Worm (Caenorhabditis elegans) whole organism, L3 larva: ENCODE measurements around the gene ivd-1.

ENCODE experiments used
- ama-1 ChIP-seq: fragments of 150-350 bp; optimal IDR thresholded peaks from 2 replicates; lab custom pipeline; 2018
- ceh-16 ChIP-seq: sonication (generic microtip); optimal IDR thresholded peaks from 2 replicates; lab custom pipeline; 2017; ENCODE audit warnings: missing biosample characterization, missing genetic modification characterization
- ceh-28 ChIP-seq: fragments of 150-350 bp; optimal IDR thresholded peaks from 2 replicates; lab custom pipeline; 2014; ENCODE audit warnings: missing biosample characterization, missing genetic modification reagents, missing genetic modification characterization
- ceh-82 ChIP-seq: fragments of 150-350 bp; optimal IDR thresholded peaks from 2 replicates; lab custom pipeline; 2014; ENCODE audit warnings: missing biosample characterization, missing genetic modification characterization
- daf-12 ChIP-seq: fragments of 150-350 bp; optimal IDR thresholded peaks from 2 replicates; lab custom pipeline; 2014; ENCODE audit warnings: missing biosample characterization, missing genetic modification reagents, missing genetic modification characterization
- egl-27 ChIP-seq: sonication (generic microtip); optimal IDR thresholded peaks from 4 replicates; lab custom pipeline; 2017; ENCODE audit warnings: missing biosample characterization, missing genetic modification reagents, missing genetic modification characterization
- elt-1 ChIP-seq: fragments of 150-350 bp; optimal IDR thresholded peaks from 2 replicates; lab custom pipeline; 2014; ENCODE audit warnings: missing biosample characterization, missing genetic modification characterization
- elt-2 ChIP-seq: sonication (generic microtip); optimal IDR thresholded peaks from 2 replicates; lab custom pipeline; 2016; ENCODE audit warnings: missing genetic modification reagents, mild to moderate bottlenecking, missing genetic modification characterization, missing compliant biosample characterization
- elt-3 ChIP-seq, 3 experiments: fragments of 150-350 bp in 1 of 3; sonication (generic microtip) in 2 of 3; optimal IDR thresholded peaks; 2 replicates in 2 of 3; 4 replicates in 1 of 3; lab custom pipeline; 2014 to 2017; ENCODE audit warnings: missing biosample characterization in 3 of 3, missing genetic modification characterization in 3 of 3
- eor-1 ChIP-seq, 2 experiments: fragments of 150-350 bp; optimal IDR thresholded peaks; 2 replicates each; lab custom pipeline; 2014 to 2018; ENCODE audit warnings: missing biosample characterization in 2 of 2, missing genetic modification characterization in 2 of 2
- fkh-10 ChIP-seq: sonication (generic microtip); optimal IDR thresholded peaks from 2 replicates; lab custom pipeline; 2017; ENCODE audit warnings: missing biosample characterization, missing genetic modification reagents, missing genetic modification characterization
- fos-1 ChIP-seq: fragments of 150-350 bp; optimal IDR thresholded peaks from 2 replicates; lab custom pipeline; 2014; ENCODE audit warnings: missing biosample characterization, missing genetic modification characterization
- hmg-11 ChIP-seq: sonication (generic microtip); optimal IDR thresholded peaks from 2 replicates; lab custom pipeline; 2016; ENCODE audit warnings: missing genetic modification characterization, missing compliant biosample characterization
- jun-1 ChIP-seq: fragments of 150-350 bp; optimal IDR thresholded peaks from 2 replicates; lab custom pipeline; 2014; ENCODE audit warnings: missing biosample characterization, missing genetic modification reagents, missing genetic modification characterization
- lin-39 ChIP-seq: fragments of 150-350 bp; optimal IDR thresholded peaks from 2 replicates; lab custom pipeline; 2018; ENCODE audit warnings: missing biosample characterization, missing genetic modification reagents, missing genetic modification characterization
- lsy-12 ChIP-seq: sonication (generic microtip); optimal IDR thresholded peaks from 2 replicates; lab custom pipeline; 2016; ENCODE audit warnings: mild to moderate bottlenecking, missing genetic modification characterization, missing compliant biosample characterization
- nfya-1 ChIP-seq: sonication (generic microtip); optimal IDR thresholded peaks from 2 replicates; lab custom pipeline; 2017; ENCODE audit warnings: missing genetic modification characterization, mild to moderate bottlenecking, missing compliant biosample characterization, antibody characterized with exemption, moderate library complexity; ENCODE audit not compliant: insufficient read depth
- nhr-12 ChIP-seq: fragments of 150-350 bp; optimal IDR thresholded peaks from 2 replicates; lab custom pipeline; 2014; ENCODE audit warnings: missing biosample characterization, missing genetic modification characterization
- nhr-23 ChIP-seq: fragments of 150-350 bp; optimal IDR thresholded peaks from 2 replicates; lab custom pipeline; 2014; ENCODE audit warnings: missing biosample characterization, missing genetic modification reagents, missing genetic modification characterization
- nhr-25 ChIP-seq: sonication (generic microtip); optimal IDR thresholded peaks from 2 replicates; lab custom pipeline; 2017; ENCODE audit warnings: missing biosample characterization, missing genetic modification characterization
- nhr-28 ChIP-seq: fragments of 150-350 bp; optimal IDR thresholded peaks from 2 replicates; lab custom pipeline; 2014; ENCODE audit warnings: missing biosample characterization, missing genetic modification characterization
- nhr-43 ChIP-seq: sonication (generic microtip); optimal IDR thresholded peaks from 2 replicates; lab custom pipeline; 2016; ENCODE audit warnings: mild to moderate bottlenecking, missing genetic modification characterization, missing compliant biosample characterization; ENCODE audit not compliant: poor library complexity, severe bottlenecking
- nhr-77 ChIP-seq: fragments of 150-350 bp; optimal IDR thresholded peaks from 2 replicates; lab custom pipeline; 2014; ENCODE audit warnings: missing biosample characterization, missing genetic modification characterization
- pha-4 ChIP-seq: fragments of 150-350 bp; optimal IDR thresholded peaks from 2 replicates; lab custom pipeline; 2014; ENCODE audit warnings: missing biosample characterization, missing genetic modification reagents, missing genetic modification characterization
- pqm-1 ChIP-seq: fragments of 150-350 bp; optimal IDR thresholded peaks from 2 replicates; lab custom pipeline; 2017; ENCODE audit warnings: missing biosample characterization, missing genetic modification characterization, inconsistent platforms
- skn-1 ChIP-seq: fragments of 150-350 bp; optimal IDR thresholded peaks from 2 replicates; lab custom pipeline; 2014; ENCODE audit warnings: missing biosample characterization, missing genetic modification characterization
- tbx-2 ChIP-seq: sonication (generic microtip); optimal IDR thresholded peaks from 2 replicates; lab custom pipeline; 2016; ENCODE audit warnings: mild to moderate bottlenecking, missing genetic modification characterization, missing compliant biosample characterization
- unc-39 ChIP-seq: sonication (generic microtip); optimal IDR thresholded peaks from 4 replicates; lab custom pipeline; 2017; ENCODE audit warnings: missing biosample characterization, missing genetic modification characterization
- unc-62 ChIP-seq: fragments of 150-350 bp; sonication (generic microtip); optimal IDR thresholded peaks from 4 replicates; lab custom pipeline; 2014; ENCODE audit warnings: missing biosample characterization, missing genetic modification reagents, missing genetic modification characterization
- zag-1 ChIP-seq: fragments of 150-350 bp; optimal IDR thresholded peaks from 2 replicates; lab custom pipeline; 2014; ENCODE audit warnings: missing biosample characterization, missing genetic modification characterization
- ztf-4 ChIP-seq: fragments of 150-350 bp; optimal IDR thresholded peaks from 2 replicates; lab custom pipeline; 2014; ENCODE audit warnings: missing biosample characterization, missing genetic modification characterization

Gene ivd-1

DNA sequence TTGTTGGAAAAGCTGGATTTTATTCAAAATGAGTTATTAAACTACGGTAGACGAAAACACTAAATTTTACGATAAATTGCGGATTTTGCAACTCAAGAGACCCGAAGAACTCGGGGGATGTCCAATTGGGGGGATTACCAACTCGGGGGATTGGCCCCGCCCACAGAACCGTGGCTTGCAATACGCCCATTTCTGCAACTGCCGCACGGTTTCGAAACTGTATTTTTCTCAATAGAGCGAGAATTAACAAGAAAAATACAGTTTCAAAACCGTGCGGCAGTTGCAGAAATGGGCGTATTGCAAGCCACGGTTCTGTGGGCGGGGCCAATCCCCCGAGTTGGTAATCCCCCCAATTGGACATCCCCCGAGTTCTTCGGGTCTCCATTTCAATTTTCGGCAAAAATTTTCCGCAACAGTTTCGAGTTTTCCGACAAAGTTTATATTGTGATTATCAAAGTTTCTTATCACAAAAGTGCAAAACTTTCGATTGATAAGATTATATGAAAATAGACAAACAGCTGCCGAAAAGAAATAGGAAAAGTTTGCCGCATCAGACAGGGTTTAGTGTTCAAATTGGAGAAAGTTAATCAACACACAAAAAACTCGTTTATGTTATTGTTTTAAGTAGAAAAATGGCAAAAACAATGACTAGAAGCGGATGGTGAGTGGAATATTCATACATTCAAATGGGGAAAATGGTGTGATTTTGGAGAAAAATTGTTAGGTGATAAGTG is 1.3 kb upstream of the ivd-1 start:
- peak; percentile 28 for TF ChIP-seq nhr-23 (tag; lab: Kevin White, UChicago)
- peak; percentile 79 for TF ChIP-seq elt-2 (tag; lab: Kevin White, UChicago)
- peak in 1 of 3 experiments; percentile 92 for TF ChIP-seq elt-3 (tag; optimal IDR thresholded peaks at IDR 0.05; lab: Kevin White, UChicago)
- peak; percentile 35 for TF ChIP-seq nhr-25 (tag; lab: Kevin White, UChicago)
- TF ChIP-seq nfya-1, result peak; percentile 12

DNA sequence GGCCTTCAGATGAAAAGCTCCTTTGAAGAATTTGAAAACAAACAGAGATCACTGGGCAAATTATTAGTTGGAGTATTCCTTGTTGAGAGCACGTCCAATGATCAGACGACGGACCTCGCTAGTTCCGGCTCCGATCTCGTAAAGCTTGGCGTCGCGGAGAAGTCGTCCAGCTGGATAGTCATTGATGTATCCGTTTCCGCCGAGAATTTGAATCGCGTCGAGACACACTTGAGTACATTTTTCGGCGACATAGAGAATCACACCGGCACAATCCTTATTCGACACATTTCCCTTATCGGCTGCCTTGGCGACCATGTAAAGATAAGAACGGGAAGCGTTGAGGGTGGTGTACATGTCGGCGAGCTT is 1.7 kb downstream of the ivd-1 start:
- TF ChIP-seq daf-12 (tag; lab: Kevin White, UChicago), result no peak
- no peak for TF ChIP-seq nhr-12 (tag; lab: Kevin White, UChicago)
- no peak for TF ChIP-seq ceh-16
- no peak for TF ChIP-seq nhr-43 (tag; lab: Kevin White, UChicago)
- peak; percentile 25 for TF ChIP-seq elt-2 (tag; lab: Kevin White, UChicago)

ce11 chrIV:5086243-5086960 is 2.3 kb downstream of the ivd-1 start:
- TF ChIP-seq nhr-77 (tag; lab: Kevin White, UChicago) (no peak), elt-2 (tag; lab: Kevin White, UChicago) (peak; percentile 1)

ce11 chrIV:5085782-5086181 is 2.9 kb downstream of the ivd-1 start:
- TF ChIP-seq ceh-16 (no peak), nhr-23 (tag; lab: Kevin White, UChicago) (no peak), lsy-12 (tag; lab: Kevin White, UChicago) (no peak), tbx-2 (tag; lab: Kevin White, UChicago) (no peak), pqm-1 (no peak), nhr-77 (tag; lab: Kevin White, UChicago) (no peak), fkh-10 (GFP tag; lab: Kevin White, UChicago) (no peak), nhr-43 (tag; lab: Kevin White, UChicago) (no peak), elt-1 (tag; lab: Kevin White, UChicago) (no peak), ama-1 (lab: Kevin White, UChicago) (no peak), skn-1 (tag; lab: Kevin White, UChicago) (no peak), nhr-12 (tag; lab: Kevin White, UChicago) (no peak), eor-1 (tag; optimal IDR thresholded peaks at IDR 0.05; lab: Kevin White, UChicago) (no peak), nfya-1 (no peak)

ce11 chrIV:5083832-5084231 is 4.8 kb downstream of the ivd-1 start:
- TF ChIP-seq nhr-77 (tag; lab: Kevin White, UChicago) (no peak), lsy-12 (tag; lab: Kevin White, UChicago) (no peak), lin-39 (no peak)

- TF ChIP-seq nhr-25 (tag; lab: Kevin White, UChicago) (no peak), hmg-11 (tag; lab: Kevin White, UChicago) (no peak), jun-1 (no peak), pha-4 (peak; percentile 2), nfya-1 (peak; percentile 26), elt-3 (tag; optimal IDR thresholded peaks at IDR 0.05; lab: Kevin White, UChicago) (no peak), elt-2 (tag; lab: Kevin White, UChicago) (peak; percentile 66), ztf-4 (no peak), ceh-82 (tag; lab: Kevin White, UChicago) (no peak), pqm-1 (no peak), ama-1 (lab: Kevin White, UChicago) (peak; percentile 42), unc-39 (tag; lab: Kevin White, UChicago) (no peak), unc-62 (no peak), nhr-28 (no peak), ceh-28 (tag; lab: Kevin White, UChicago) (no peak), daf-12 (tag; lab: Kevin White, UChicago) (no peak), egl-27 (tag; lab: Kevin White, UChicago) (no peak), zag-1 (no peak), fos-1 (tag; lab: Kevin White, UChicago) (no peak), nhr-23 (tag; lab: Kevin White, UChicago) (no peak), elt-1 (tag; lab: Kevin White, UChicago) (no peak), lsy-12 (tag; lab: Kevin White, UChicago) (no peak)
Measured at ce11 chrIV:5082900-5083530, 5.6 kb downstream of the ivd-1 start, which contains the start of gene pygo-1. Gene pygo-1 (plus strand): TSS chrIV:5083303.
